Fruit fly (Drosophila melanogaster) whole organism, wandering third instar larva: ENCODE data around the gene CG4306.
"Not testable (repeated sequence)": the region's sequence is repeated elsewhere in the genome, so short reads cannot be mapped to it uniquely, and the experiment has no call there.

ENCODE experiments used
- Abd-B ChIP-seq: fragments of >200 bp; optimal IDR thresholded peaks from 2 replicates; lab custom pipeline; 2017; ENCODE audit warnings: missing biosample characterization, missing genetic modification characterization
- CG32264 ChIP-seq: fragments of 200-800 bp; sonication (Bioruptor generic); optimal IDR thresholded peaks from 2 replicates; lab custom pipeline; 2016; ENCODE audit warnings: missing biosample characterization, missing genetic modification characterization
- CG9705 ChIP-seq: fragments of 200-800 bp; sonication (Bioruptor generic); optimal IDR thresholded peaks from 2 replicates; lab custom pipeline; 2018; ENCODE audit warnings: missing biosample characterization, mild to moderate bottlenecking, missing genetic modification characterization
- CrebA ChIP-seq: fragments of 200-800 bp; sonication (Bioruptor generic); optimal IDR thresholded peaks from 2 replicates; lab custom pipeline; 2016; ENCODE audit warnings: missing biosample characterization, mild to moderate bottlenecking, missing genetic modification characterization, borderline replicate concordance
- Dfd ChIP-seq: fragments of >200 bp; optimal IDR thresholded peaks from 2 replicates; lab custom pipeline; 2017; ENCODE audit warnings: missing biosample characterization, missing genetic modification characterization
- GATAd ChIP-seq: sonication (Bioruptor generic); optimal IDR thresholded peaks from 2 replicates; lab custom pipeline; 2016; ENCODE audit warnings: missing biosample characterization, missing genetic modification characterization
- HLH106 ChIP-seq: fragments of 200-800 bp; optimal IDR thresholded peaks from 3 replicates; lab custom pipeline; 2019; ENCODE audit warnings: missing biosample characterization, mild to moderate bottlenecking, missing genetic modification characterization, moderate library complexity
- Hr78 ChIP-seq: fragments of >200 bp; optimal IDR thresholded peaks from 2 replicates; lab custom pipeline; 2017; ENCODE audit warnings: missing biosample characterization, missing genetic modification characterization
- Mio ChIP-seq: sonication (Bioruptor generic); optimal IDR thresholded peaks from 2 replicates; lab custom pipeline; 2016; ENCODE audit warnings: missing biosample characterization, missing genetic modification characterization
- Myc ChIP-seq: fragments of >200 bp; optimal IDR thresholded peaks from 2 replicates; lab custom pipeline; 2017
- N ChIP-seq: fragments of >200 bp; optimal IDR thresholded peaks from 2 replicates; lab custom pipeline; 2018; ENCODE audit warnings: missing biosample characterization, missing external identifiers, missing genetic modification characterization
- OdsH ChIP-seq: fragments of 200-800 bp; sonication (Bioruptor generic); optimal IDR thresholded peaks from 2 replicates; lab custom pipeline; 2016; ENCODE audit warnings: missing biosample characterization, mild to moderate bottlenecking, missing genetic modification characterization
- Rel ChIP-seq, 2 experiments: fragments of 200-800 bp; sonication (Bioruptor generic) in 1 of 2; optimal IDR thresholded peaks; 2 replicates in 1 of 2; 3 replicates in 1 of 2; lab custom pipeline; 2016 to 2019; ENCODE audit warnings: mild to moderate bottlenecking in 2 of 2, missing biosample characterization in 2 of 2, missing genetic modification characterization in 2 of 2, moderate library complexity in 1 of 2
- Sp1 ChIP-seq: fragments of 200-800 bp; sonication (Bioruptor generic); optimal IDR thresholded peaks from 3 replicates; lab custom pipeline; 2019; ENCODE audit warnings: missing biosample characterization, mild to moderate bottlenecking, missing genetic modification characterization, moderate library complexity
- Vsx2 ChIP-seq: fragments of 200-300, 225-300 bp; sonication (Bioruptor generic); optimal IDR thresholded peaks from 2 replicates; lab custom pipeline; 2018; ENCODE audit warnings: missing biosample characterization, missing genetic modification characterization; ENCODE audit not compliant: partially characterized antibody
- br ChIP-seq: fragments of 200-800 bp; sonication (Bioruptor generic); optimal IDR thresholded peaks from 2 replicates; lab custom pipeline; 2016; ENCODE audit warnings: missing biosample characterization, missing genetic modification characterization
- brk ChIP-seq: fragments of 200-800 bp; sonication (Bioruptor generic); optimal IDR thresholded peaks from 2 replicates; lab custom pipeline; 2016; ENCODE audit warnings: missing biosample characterization, mild to moderate bottlenecking, missing genetic modification characterization
- dl ChIP-seq, 2 experiments: fragments of 175-275, 200-275 bp in 1 of 2; fragments of 200-275 bp in 1 of 2; sonication (Bioruptor generic); optimal IDR thresholded peaks; lab custom pipeline; 2018; ENCODE audit warnings: mild to moderate bottlenecking in 2 of 2, missing biosample characterization in 2 of 2, missing genetic modification characterization in 2 of 2, moderate library complexity in 2 of 2; ENCODE audit not compliant: partially characterized antibody in 2 of 2, insufficient read depth in 1 of 2
- dmrt93B ChIP-seq: fragments of 200-800 bp; sonication (Bioruptor generic); optimal IDR thresholded peaks from 2 replicates; lab custom pipeline; 2018; ENCODE audit warnings: missing biosample characterization, mild to moderate bottlenecking, missing genetic modification characterization
- dsf ChIP-seq: sonication (Bioruptor generic); optimal IDR thresholded peaks from 2 replicates; lab custom pipeline; 2016; ENCODE audit warnings: missing biosample characterization, missing genetic modification characterization, borderline replicate concordance
- ey ChIP-seq: fragments of 200-800 bp; sonication (Bioruptor generic); optimal IDR thresholded peaks from 2 replicates; lab custom pipeline; 2016; ENCODE audit warnings: missing biosample characterization, missing genetic modification characterization
- foxo ChIP-seq, 2 experiments: fragments of 200-800 bp; sonication (Bioruptor generic); optimal IDR thresholded peaks; 2 replicates in 1 of 2; 3 replicates in 1 of 2; lab custom pipeline; 2016 to 2017; ENCODE audit warnings: missing biosample characterization in 2 of 2, missing genetic modification characterization in 2 of 2
- fru ChIP-seq: fragments of 200-800 bp; sonication (Bioruptor generic); optimal IDR thresholded peaks from 3 replicates; lab custom pipeline; 2016; ENCODE audit warnings: missing biosample characterization, mild to moderate bottlenecking, missing genetic modification characterization
- h ChIP-seq: fragments of 200-800 bp; sonication (Bioruptor generic); optimal IDR thresholded peaks from 3 replicates; lab custom pipeline; 2016; ENCODE audit warnings: missing biosample characterization, mild to moderate bottlenecking, missing genetic modification characterization
- jim ChIP-seq: fragments of 175-275, 200-325 bp; sonication (Bioruptor generic); optimal IDR thresholded peaks from 2 replicates; lab custom pipeline; 2016; ENCODE audit warnings: missing biosample characterization, mild to moderate bottlenecking, missing genetic modification characterization
- lola ChIP-seq: fragments of >200 bp; optimal IDR thresholded peaks from 2 replicates; lab custom pipeline; 2017; ENCODE audit warnings: missing biosample characterization, missing genetic modification characterization
- pan ChIP-seq: fragments of >200 bp; optimal IDR thresholded peaks from 2 replicates; lab custom pipeline; 2017
- rgr ChIP-seq: fragments of 200-800 bp; sonication (Bioruptor generic); optimal IDR thresholded peaks from 3 replicates; lab custom pipeline; 2016; ENCODE audit warnings: missing biosample characterization, mild to moderate bottlenecking, missing genetic modification characterization
- sage ChIP-seq: fragments of 200-800 bp; sonication (Bioruptor generic); optimal IDR thresholded peaks from 2 replicates; lab custom pipeline; 2016; ENCODE audit warnings: missing biosample characterization, mild to moderate bottlenecking, missing genetic modification characterization
- sv ChIP-seq: fragments of 200-800 bp; sonication (Bioruptor generic); optimal IDR thresholded peaks from 3 replicates; lab custom pipeline; 2016; ENCODE audit warnings: missing biosample characterization, missing genetic modification characterization
- usp ChIP-seq: fragments of >200 bp; optimal IDR thresholded peaks from 2 replicates; lab custom pipeline; 2017; ENCODE audit warnings: missing biosample characterization, missing genetic modification characterization
- woc ChIP-seq: sonication (Bioruptor generic); optimal IDR thresholded peaks from 2 replicates; lab custom pipeline; 2016; ENCODE audit warnings: missing biosample characterization, mild to moderate bottlenecking, missing genetic modification characterization

CG4306 gene

dm6 chr3L:18463063-18463462 lies at the start of gene CG4306:
CG4306 (minus strand) TSS chr3L:18463163.
- TF ChIP-seq CrebA (no peak), Mio (GFP tag; lab: Kevin White, UChicago) (no peak), usp (GFP tag; lab: Kevin White, UChicago) (no peak), Dfd (no peak), Vsx2 (no peak), Sp1 (GFP tag; lab: Kevin White, UChicago) (no peak), rgr (no peak), CG32264 (GFP tag; lab: Kevin White, UChicago) (no peak), pan (no peak), fru (GFP tag; lab: Kevin White, UChicago) (no peak), OdsH (no peak), jim (GFP tag; lab: Kevin White, UChicago) (no peak), HLH106 (tag; lab: Kevin White, UChicago) (no peak), sv (GFP tag; lab: Kevin White, UChicago) (no peak), brk (GFP tag; lab: Kevin White, UChicago) (no peak), Hr78 (no peak), foxo (GFP tag; optimal IDR thresholded peaks at IDR 0.05; lab: Kevin White, UChicago) (no peak), Myc (lab: Kevin White, UChicago) (no peak), dl (GFP tag; optimal IDR thresholded peaks at IDR 0.05; lab: Kevin White, UChicago; ENCODE audit: insufficient read depth in 1 of 2, partially characterized antibody in 2 of 2) (no peak), dsf (GFP tag; lab: Kevin White, UChicago) (no peak)

dm6 chr3L:18502425-18502824 lies 39.5 kb upstream of the CG4306 start, which contains the start of gene AstC-R2:
AstC-R2 (minus strand) TSS chr3L:18502557.
- TF ChIP-seq Hr78 (no peak), Sp1 (GFP tag; lab: Kevin White, UChicago) (no peak), woc (GFP tag; lab: Kevin White, UChicago) (no peak), Abd-B (no peak), Dfd (no peak), Rel (GFP tag; optimal IDR thresholded peaks at IDR 0.05; lab: Kevin White, UChicago) (no peak), Rel (tag; optimal IDR thresholded peaks at IDR 0.05; lab: Kevin White, UChicago) (no peak), CG32264 (GFP tag; lab: Kevin White, UChicago) (no peak), OdsH (no peak), fru (GFP tag; lab: Kevin White, UChicago) (no peak), N (GFP tag; lab: Kevin White, UChicago) (no peak), foxo (GFP tag; optimal IDR thresholded peaks at IDR 0.05; lab: Kevin White, UChicago) (no peak), dmrt93B (GFP tag; lab: Kevin White, UChicago) (no peak), lola (GFP tag; lab: Kevin White, UChicago) (no peak), dl (GFP tag; optimal IDR thresholded peaks at IDR 0.05; lab: Kevin White, UChicago; ENCODE audit: insufficient read depth in 1 of 2, partially characterized antibody in 2 of 2) (no peak), CG9705 (GFP tag; lab: Kevin White, UChicago) (no peak)

dm6 chr3L:18472284-18472683 lies 9.3 kb upstream of the CG4306 start, which contains the start of gene Met75Ca:
Met75Ca (minus strand) TSS chr3L:18472384.
- TF ChIP-seq Dfd; Abd-B; sage (GFP tag; lab: Kevin White, UChicago): not testable (repeated sequence)

- TF ChIP-seq ey (GFP tag; lab: Kevin White, UChicago); pan; br (GFP tag; lab: Kevin White, UChicago): not testable (repeated sequence)
- TF ChIP-seq, all 38 proteins: peak for 0; not testable (repeated sequence) for 38
These were observed 6.6 kb upstream of the CG4306 start, which contains the start of gene Met75Cb for dm6 chr3L:18469518-18469917. Met75Cb (minus strand) TSS chr3L:18469618.

- TF ChIP-seq brk (GFP tag; lab: Kevin White, UChicago) (no peak), CG9705 (GFP tag; lab: Kevin White, UChicago) (no peak), rgr (peak; percentile 10), GATAd (no peak), sv (GFP tag; lab: Kevin White, UChicago) (peak; percentile 17), h (GFP tag; lab: Kevin White, UChicago) (no peak)
These were observed 2.0 kb downstream of the CG4306 start, which contains the start of gene CG32196 for dm6 chr3L:18460987-18461403. CG32196 (minus strand) TSS chr3L:18461024.
